Fruit fly (Drosophila melanogaster) whole organism, embryonic: ENCODE measurements around the gene CG7970.

Source experiments
- Awh ChIP-seq: fragments of 200-800 bp; sonication (Bioruptor generic); IDR thresholded peaks from 2 replicates; pipeline ENCODE4, ENCODE4 v1.3.6; 2022; ENCODE audit warnings: missing biosample characterization, missing genetic modification characterization
- Bgb ChIP-seq: fragments of 200-800 bp; sonication (Bioruptor generic); IDR thresholded peaks from 2 replicates; pipeline ENCODE4 v1.3.6; 2022; ENCODE audit warnings: missing biosample characterization, missing genetic modification characterization; ENCODE audit not compliant: partially characterized antibody
- CG10147 ChIP-seq: fragments of 200-800 bp; sonication (Bioruptor generic); optimal IDR thresholded peaks from 2 replicates; lab custom pipeline; 2019; ENCODE audit warnings: missing biosample characterization, mild to moderate bottlenecking, missing genetic modification characterization, moderate library complexity
- CG10543 ChIP-seq: fragments of 200-800 bp; sonication (Bioruptor generic); optimal IDR thresholded peaks from 3 replicates; lab custom pipeline; 2017; ENCODE audit warnings: missing biosample characterization, mild to moderate bottlenecking, missing genetic modification characterization, moderate library complexity
- CG13287 ChIP-seq: fragments of 200-800 bp; sonication (Bioruptor generic); IDR thresholded peaks from 2 replicates; pipeline ENCODE4 v1.3.6; 2022; ENCODE audit warnings: missing biosample characterization, missing genetic modification characterization; ENCODE audit not compliant: partially characterized antibody
- CG14710 ChIP-seq: fragments of 200-800 bp; sonication (Bioruptor generic); optimal IDR thresholded peaks from 3 replicates; lab custom pipeline; 2019; ENCODE audit warnings: missing biosample characterization, mild to moderate bottlenecking, missing genetic modification characterization, moderate library complexity
- CG17829 ChIP-seq: fragments of 200-800 bp; optimal IDR thresholded peaks from 2 replicates; lab custom pipeline; 2019; ENCODE audit warnings: missing biosample characterization, mild to moderate bottlenecking, missing genetic modification characterization, moderate library complexity
- CG2116 ChIP-seq: fragments of 200-800 bp; sonication (Bioruptor generic); optimal IDR thresholded peaks from 3 replicates; lab custom pipeline; 2018; ENCODE audit warnings: missing biosample characterization, mild to moderate bottlenecking, missing genetic modification characterization
- CG31224 ChIP-seq: fragments of 200-800 bp; sonication (Bioruptor generic); IDR thresholded peaks from 2 replicates; pipeline ENCODE4 v1.3.6; 2022; ENCODE audit warnings: missing biosample characterization, missing genetic modification characterization
- CG34422 ChIP-seq: fragments of 200-800 bp; sonication (Bioruptor generic); IDR thresholded peaks from 3 replicates; pipeline ENCODE4 v1.3.6; 2022; ENCODE audit warnings: missing biosample characterization, missing genetic modification characterization
- CG4617 ChIP-seq: fragments of 200-800 bp; sonication (Bioruptor generic); optimal IDR thresholded peaks from 3 replicates; lab custom pipeline; 2016; ENCODE audit warnings: missing biosample characterization, missing genetic modification characterization, borderline replicate concordance
- CG4707 ChIP-seq: fragments of 200-800 bp; sonication (Bioruptor generic); optimal IDR thresholded peaks from 2 replicates; lab custom pipeline; 2018; ENCODE audit warnings: missing biosample characterization, mild to moderate bottlenecking, missing genetic modification characterization, moderate library complexity
- CG6791 ChIP-seq: fragments of 200-800 bp; sonication (Bioruptor generic); IDR thresholded peaks from 3 replicates; pipeline ENCODE4 v1.3.6; 2022; ENCODE audit warnings: missing biosample characterization, missing genetic modification characterization; ENCODE audit not compliant: partially characterized antibody
- Elba2 ChIP-seq: fragments of 200-800 bp; sonication (Bioruptor generic); optimal IDR thresholded peaks from 3 replicates; lab custom pipeline; 2016; ENCODE audit warnings: missing biosample characterization, missing genetic modification characterization
- Ets97D ChIP-seq: fragments of 200-800 bp; sonication (Bioruptor generic); optimal IDR thresholded peaks from 3 replicates; lab custom pipeline; 2016; ENCODE audit warnings: missing biosample characterization, missing genetic modification characterization
- Gug ChIP-seq: fragments of 200-800 bp; sonication (Bioruptor generic); IDR thresholded peaks from 4 replicates; pipeline ENCODE4 v1.3.6; 2022; ENCODE audit warnings: missing biosample characterization, missing genetic modification characterization
- HLH54F ChIP-seq: fragments of 200-800 bp; sonication (Bioruptor generic); optimal IDR thresholded peaks from 3 replicates; lab custom pipeline; 2016; ENCODE audit warnings: missing biosample characterization, missing genetic modification characterization
- Hand ChIP-seq: fragments of 200-800 bp; sonication (Bioruptor generic); optimal IDR thresholded peaks from 2 replicates; lab custom pipeline; 2017; ENCODE audit warnings: mild to moderate bottlenecking, missing biosample characterization, missing genetic modification reagents, missing genetic modification characterization
- Hmr ChIP-seq: fragments of 200-800 bp; sonication (Bioruptor generic); optimal IDR thresholded peaks from 3 replicates; lab custom pipeline; 2017; ENCODE audit warnings: mild to moderate bottlenecking, missing biosample characterization, missing genetic modification reagents, missing genetic modification characterization
- Med ChIP-seq: fragments of 200-800 bp; sonication (Bioruptor generic); peaks from one replicate; lab custom pipeline; 2016; ENCODE audit warnings: missing biosample characterization, missing genetic modification characterization, mild to moderate bottlenecking, inconsistent platforms, moderate library complexity
- Nf-YC ChIP-seq: fragments of 200-800 bp; optimal IDR thresholded peaks from 3 replicates; lab custom pipeline; 2019; ENCODE audit warnings: missing biosample characterization, mild to moderate bottlenecking, missing genetic modification characterization, moderate library complexity
- Opbp ChIP-seq: fragments of 200-800 bp; sonication (Bioruptor generic); IDR thresholded peaks from 3 replicates; pipeline ENCODE4 v1.3.6; 2022; ENCODE audit warnings: missing biosample characterization, missing genetic modification characterization; ENCODE audit not compliant: partially characterized antibody
- Pdp1 ChIP-seq, 2 experiments: fragments of 200-800 bp; sonication (Bioruptor generic); optimal IDR thresholded peaks; 3 replicates each; lab custom pipeline; 2016; ENCODE audit warnings: missing biosample characterization in 2 of 2, missing genetic modification characterization in 2 of 2, mild to moderate bottlenecking in 1 of 2, moderate library complexity in 1 of 2
- Ptx1 ChIP-seq: fragments of 200-800 bp; sonication (Bioruptor generic); IDR thresholded peaks from 2 replicates; pipeline ENCODE4 v1.3.6; 2022; ENCODE audit warnings: missing biosample characterization, missing genetic modification characterization
- Sry-β ChIP-seq: fragments of 200-800 bp; sonication (Bioruptor generic); optimal IDR thresholded peaks from 2 replicates; lab custom pipeline; 2018; ENCODE audit warnings: missing biosample characterization, mild to moderate bottlenecking, missing genetic modification characterization, moderate library complexity
- Ssrp ChIP-seq: fragments of 200-800 bp; sonication (Bioruptor generic); optimal IDR thresholded peaks from 2 replicates; lab custom pipeline; 2018; ENCODE audit warnings: missing biosample characterization, mild to moderate bottlenecking, missing genetic modification characterization, moderate library complexity
- Tbp ChIP-seq: fragments of >200 bp; optimal IDR thresholded peaks from 2 replicates; lab custom pipeline; 2018; ENCODE audit warnings: missing biosample characterization, missing genetic modification characterization
- abd-A ChIP-seq: fragments of 200-800 bp; sonication (Bioruptor generic); optimal IDR thresholded peaks from 3 replicates; lab custom pipeline; 2019; ENCODE audit warnings: missing biosample characterization, mild to moderate bottlenecking, missing genetic modification characterization, moderate library complexity
- bbx ChIP-seq: fragments of 200-800 bp; sonication (Bioruptor generic); IDR thresholded peaks from 2 replicates; pipeline ENCODE4 v1.3.6; 2022; ENCODE audit warnings: missing biosample characterization, missing genetic modification characterization; ENCODE audit not compliant: partially characterized antibody
- chinmo ChIP-seq: fragments of 200-800 bp; sonication (Bioruptor generic); IDR thresholded peaks from 4 replicates; pipeline ENCODE4 v1.3.6; 2022; ENCODE audit warnings: missing biosample characterization, missing genetic modification characterization; ENCODE audit not compliant: partially characterized antibody
- ci ChIP-seq: fragments of 200-800 bp; sonication (Bioruptor generic); IDR thresholded peaks from 3 replicates; pipeline ENCODE4 v1.3.6; 2022; ENCODE audit warnings: missing biosample characterization, missing genetic modification characterization
- ewg ChIP-seq: fragments of 200-800 bp; sonication (Bioruptor generic); optimal IDR thresholded peaks from 3 replicates; lab custom pipeline; 2017; ENCODE audit warnings: mild to moderate bottlenecking, missing biosample characterization, missing genetic modification reagents, missing genetic modification characterization
- fru ChIP-seq: fragments of >200 bp; optimal IDR thresholded peaks from 2 replicates; lab custom pipeline; 2017
- grau ChIP-seq: fragments of 200-800 bp; optimal IDR thresholded peaks from 3 replicates; lab custom pipeline; 2019; ENCODE audit warnings: missing biosample characterization, mild to moderate bottlenecking, missing genetic modification characterization, moderate library complexity
- hkb ChIP-seq, 2 experiments: fragments of 200-800 bp in 1 of 2; fragments of >200 bp in 1 of 2; sonication (Bioruptor generic) in 1 of 2; IDR thresholded peaks in 1 of 2; optimal IDR thresholded peaks in 1 of 2; 2 replicates each; pipeline versions ENCODE4 v1.3.6 to Lab custom; 2017 to 2022; ENCODE audit warnings: missing biosample characterization in 1 of 2, missing genetic modification characterization in 1 of 2
- ind ChIP-seq: fragments of 200-800 bp; sonication (Bioruptor generic); optimal IDR thresholded peaks from 3 replicates; lab custom pipeline; 2016; ENCODE audit warnings: missing biosample characterization, missing genetic modification characterization
- knrl ChIP-seq: fragments of 200-800 bp; sonication (Bioruptor generic); IDR thresholded peaks from 3 replicates; pipeline ENCODE4 v1.3.6; 2022; ENCODE audit warnings: missing biosample characterization, missing genetic modification characterization; ENCODE audit not compliant: partially characterized antibody
- lmd ChIP-seq: fragments of 200-800 bp; sonication (Bioruptor generic); IDR thresholded peaks from 2 replicates; pipeline ENCODE4 v1.3.6; 2022; ENCODE audit warnings: missing biosample characterization, missing genetic modification characterization
- mld ChIP-seq: fragments of 200-800 bp; sonication (Bioruptor generic); IDR thresholded peaks from 3 replicates; pipeline ENCODE4 v1.3.6; 2022; ENCODE audit warnings: missing biosample characterization, missing genetic modification characterization; ENCODE audit not compliant: partially characterized antibody
- nerfin-1 ChIP-seq: fragments of 200-800 bp; sonication (Bioruptor generic); optimal IDR thresholded peaks from 3 replicates; lab custom pipeline; 2019; ENCODE audit warnings: missing biosample characterization, mild to moderate bottlenecking, missing genetic modification characterization, moderate library complexity
- prd ChIP-seq, 3 experiments: fragments of >200 bp in 2 of 3; fragments of 200-800 bp in 1 of 3; sonication (Bioruptor generic) in 1 of 3; optimal IDR thresholded peaks in 2 of 3; IDR thresholded peaks in 1 of 3; 2 replicates in 2 of 3; 3 replicates in 1 of 3; pipeline versions ENCODE4 v1.3.6 to Lab custom; 2017 to 2022; ENCODE audit warnings: missing biosample characterization in 1 of 3, missing genetic modification characterization in 1 of 3
- scrt ChIP-seq: fragments of 200-800 bp; sonication (Bioruptor generic); optimal IDR thresholded peaks from 2 replicates; lab custom pipeline; 2018; ENCODE audit warnings: missing biosample characterization, mild to moderate bottlenecking, missing genetic modification characterization, moderate library complexity
- sens ChIP-seq: fragments of 200-800 bp; sonication (Bioruptor generic); peaks from one replicate; lab custom pipeline; 2016; ENCODE audit warnings: missing biosample characterization, missing genetic modification characterization
- seq ChIP-seq: fragments of 200-800 bp; sonication (Bioruptor generic); IDR thresholded peaks from 2 replicates; pipeline ENCODE4 v1.3.6; 2022; ENCODE audit warnings: missing biosample characterization, missing genetic modification characterization
- sna ChIP-seq: fragments of 200-800 bp; sonication (Bioruptor generic); IDR thresholded peaks from 2 replicates; pipeline ENCODE4 v1.3.6; 2022; ENCODE audit warnings: missing biosample characterization, missing genetic modification characterization; ENCODE audit not compliant: partially characterized antibody
- stwl ChIP-seq: fragments of 200-800 bp; sonication (Bioruptor generic); optimal IDR thresholded peaks from 3 replicates; lab custom pipeline; 2018; ENCODE audit warnings: missing biosample characterization, mild to moderate bottlenecking, missing genetic modification characterization, moderate library complexity
- zen2 ChIP-seq: fragments of 200-800 bp; sonication (Bioruptor generic); IDR thresholded peaks from 3 replicates; pipeline ENCODE4 v1.3.6; 2022; ENCODE audit warnings: missing biosample characterization, missing genetic modification characterization; ENCODE audit not compliant: partially characterized antibody

CG7970 gene

DNA sequence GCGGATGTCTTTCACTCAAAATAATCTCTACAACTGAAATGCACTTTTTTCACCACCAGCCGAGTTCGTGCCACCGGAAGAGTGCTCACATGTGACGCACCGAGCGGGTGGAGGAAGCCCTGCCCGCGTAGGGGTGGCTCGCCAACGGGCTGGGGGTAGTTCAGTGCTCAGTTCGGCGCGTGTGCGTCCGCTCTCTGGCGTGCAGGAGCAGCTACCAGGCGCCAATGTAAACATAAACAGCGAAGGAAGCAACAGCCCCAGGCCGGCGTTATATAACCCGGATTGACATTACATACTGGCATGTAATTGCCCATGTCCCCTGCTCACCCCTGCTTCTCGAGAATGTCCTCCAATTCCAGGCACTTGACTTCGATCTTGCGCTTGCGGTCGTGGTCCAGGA is 11.7 kb downstream of the CG7970 start:
- TF ChIP-seq chinmo (GFP tag; lab: Robert Waterston, UW) (0 out of 4 replicates have a peak, but pooled peaks have one; percentile 53), nerfin-1 (tag; lab: Kevin White, UChicago) (peak; percentile 21), CG10543 (GFP tag; lab: Kevin White, UChicago) (no peak), seq (peak; percentile 86), CG31224 (GFP tag; lab: Robert Waterston, UW) (peak; percentile 99), CG34422 (peak; percentile 26; the same call in 1 of the 3 replicates), Gug (GFP tag; lab: Robert Waterston, UW) (no peak), prd (optimal IDR thresholded peaks at IDR 0.05; lab: Kevin White, UChicago) (no peak), prd (GFP tag; IDR thresholded peaks at IDR 0.05; lab: Robert Waterston, UW) (no peak), Hmr (no peak), scrt (GFP tag; lab: Kevin White, UChicago) (peak; percentile 96), Bgb (GFP tag; lab: Robert Waterston, UW) (0 out of 2 replicates have a peak, but pooled peaks have one; percentile 11), ewg (GFP tag; lab: Kevin White, UChicago) (peak; percentile 84), Ets97D (GFP tag; lab: Kevin White, UChicago) (no peak), Pdp1 (GFP tag; optimal IDR thresholded peaks at IDR 0.05; lab: Kevin White, UChicago) (peak in 1 of 2 experiments; percentile 92), abd-A (tag; lab: Kevin White, UChicago) (peak; percentile 27), ci (GFP tag; lab: Robert Waterston, UW) (0 out of 3 replicates have a peak, but pooled peaks have one; percentile 13), Tbp (GFP tag; lab: Kevin White, UChicago) (no peak), mld (no peak), Hand (GFP tag; lab: Kevin White, UChicago) (peak; percentile 5), zen2 (GFP tag; lab: Robert Waterston, UW) (peak; percentile 52; the same call in 2 of the 3 replicates), CG6791 (GFP tag; lab: Robert Waterston, UW) (0 out of 3 replicates have a peak, but pooled peaks have one; percentile 28), Awh (GFP tag; lab: Robert Waterston, UW) (0 out of 2 replicates have a peak, but pooled peaks have one; percentile 10)
- TF ChIP-seq, all 482 proteins: peak for 15

DNA sequence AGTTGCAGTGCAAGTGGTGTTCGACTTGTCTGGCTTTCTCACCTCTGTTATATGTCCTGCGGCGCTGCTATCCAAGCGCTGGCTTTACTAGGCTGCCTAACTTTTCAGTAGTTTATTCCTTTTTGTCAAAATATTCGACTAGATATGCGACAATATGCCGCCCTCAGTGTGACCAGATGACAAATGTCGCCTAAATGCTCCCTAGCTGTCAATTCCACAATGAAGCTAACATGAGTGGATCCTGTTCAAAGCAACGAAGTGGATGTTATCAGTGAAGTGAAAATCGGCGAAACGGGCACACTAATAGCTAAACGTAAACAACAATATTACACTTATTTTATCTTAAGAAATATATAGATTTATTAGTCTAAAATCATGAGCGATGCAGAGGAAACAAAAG is 12.3 kb downstream of the CG7970 start, which contains the start of the genes Srrm234 and CG7974:
Gene Srrm234 (minus strand): TSS at position 189 of the 400 bp plus-strand sequence.
Gene CG7974 (plus strand): TSS at position 263 of the 400 bp plus-strand sequence.
- TF ChIP-seq CG13287 (GFP tag; lab: Robert Waterston, UW) (peak; percentile 69), Ets97D (GFP tag; lab: Kevin White, UChicago) (peak; percentile 58), sna (GFP tag; lab: Robert Waterston, UW) (peak; percentile 39; the same call in 1 of the 2 replicates), HLH54F (no peak), Ssrp (no peak), hkb (optimal IDR thresholded peaks at IDR 0.05; lab: Kevin White, UChicago) (no peak), hkb (GFP tag; IDR thresholded peaks at IDR 0.05; lab: Robert Waterston, UW) (0 out of 2 replicates have a peak, but pooled peaks have one; percentile 25), Ptx1 (no peak), Elba2 (GFP tag; lab: Kevin White, UChicago) (peak; percentile 94), sens (GFP tag; lab: Kevin White, UChicago) (peak; percentile 54), fru (lab: Kevin White, UChicago) (no peak), Med (GFP tag; lab: Kevin White, UChicago) (peak; percentile 78), Opbp (GFP tag; lab: Robert Waterston, UW) (peak; percentile 51; the same call in 1 of the 3 replicates), CG14710 (peak; percentile 49), ind (GFP tag; lab: Kevin White, UChicago) (no peak), Sry-β (GFP tag; lab: Kevin White, UChicago) (peak; percentile 50), CG2116 (GFP tag; lab: Kevin White, UChicago) (peak; percentile 18), Nf-YC (peak; percentile 13), CG4617 (GFP tag; lab: Kevin White, UChicago) (peak; percentile 78), bbx (peak; percentile 32; the same call in 1 of the 2 replicates), lmd (GFP tag; lab: Robert Waterston, UW) (no peak), stwl (peak; percentile 96), CG17829 (tag; lab: Kevin White, UChicago) (peak; percentile 27), knrl (GFP tag; lab: Robert Waterston, UW) (0 out of 3 replicates have a peak, but pooled peaks have one; percentile 11), CG4707 (GFP tag; lab: Kevin White, UChicago) (no peak), grau (tag; lab: Kevin White, UChicago) (peak; percentile 4), CG10147 (peak; percentile 25)
